Worm (Caenorhabditis elegans): ENCODE measurements around the gene marb-1.

DNA sequence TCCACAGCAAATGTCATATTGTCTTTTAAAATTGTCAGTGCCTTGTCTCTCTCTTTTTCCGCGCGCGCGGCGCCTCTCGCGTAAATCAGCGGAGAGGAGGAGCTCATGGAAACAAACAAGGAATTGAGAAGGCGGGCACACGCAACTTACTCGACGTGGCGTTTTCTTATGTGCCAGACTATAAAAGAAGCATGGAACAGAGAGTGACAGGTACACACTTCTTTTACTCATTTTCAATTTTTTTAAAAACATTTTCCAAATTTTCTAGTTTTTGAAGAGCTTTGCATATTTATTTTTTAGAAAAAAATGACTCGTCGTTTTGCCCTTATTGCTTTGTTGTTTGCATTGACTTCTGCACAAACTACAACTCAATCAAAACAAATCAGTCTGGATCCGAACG lies 40.9 kb downstream of the marb-1 start, which contains the start of gene F20B10.3:
- TF ChIP-seq nhr-77 (tag; optimal IDR thresholded peaks at IDR 0.05), result no peak
- TF ChIP-seq lin-39 (tag; optimal IDR thresholded peaks at IDR 0.05), result no peak
- no peak for TF ChIP-seq fkh-10 (GFP tag; optimal IDR thresholded peaks at IDR 0.05)
- TF ChIP-seq aly-2 (tag; optimal IDR thresholded peaks at IDR 0.05), result no peak
- no peak for TF ChIP-seq lin-15B (tag; optimal IDR thresholded peaks at IDR 0.05)
- TF ChIP-seq fos-1 (tag; optimal IDR thresholded peaks at IDR 0.05), result no peak
- no peak for TF ChIP-seq nhr-76 (tag; optimal IDR thresholded peaks at IDR 0.05)
- TF ChIP-seq ama-1 (optimal IDR thresholded peaks at IDR 0.05), result no peak
- TF ChIP-seq tlp-1 (tag; optimal IDR thresholded peaks at IDR 0.05), result no peak
- no peak for TF ChIP-seq snpc-4 (tag; optimal IDR thresholded peaks at IDR 0.05)
- TF ChIP-seq nhr-11 (tag; optimal IDR thresholded peaks at IDR 0.05), result no peak
- no peak for TF ChIP-seq egl-27 (tag; optimal IDR thresholded peaks at IDR 0.05)

Measured in whole organism, L1 larva.